Fruit fly (Drosophila melanogaster) whole organism, embryonic: ENCODE data around the gene CG32647.

Source experiments
- Asciz ChIP-seq: fragments of 200-800 bp; sonication (Bioruptor generic); optimal IDR thresholded peaks from 2 replicates; lab custom pipeline; 2017; ENCODE audit warnings: missing biosample characterization, mild to moderate bottlenecking, missing genetic modification characterization, missing genetic modification reagents
- BtbVII ChIP-seq: fragments of 200-800 bp; sonication (Bioruptor generic); optimal IDR thresholded peaks from 3 replicates; lab custom pipeline; 2017; ENCODE audit warnings: missing biosample characterization, mild to moderate bottlenecking, missing genetic modification characterization
- Bteb2 ChIP-seq: fragments of 200-800 bp; sonication (Bioruptor generic); optimal IDR thresholded peaks from 2 replicates; lab custom pipeline; 2016; ENCODE audit warnings: missing biosample characterization, missing genetic modification characterization
- CG10267 ChIP-seq: fragments of 200-800 bp; sonication (Bioruptor generic); optimal IDR thresholded peaks from 2 replicates; lab custom pipeline; 2018; ENCODE audit warnings: missing biosample characterization, mild to moderate bottlenecking, missing genetic modification characterization, moderate library complexity
- CG10654 ChIP-seq: fragments of 200-800 bp; sonication (Bioruptor generic); optimal IDR thresholded peaks from 2 replicates; lab custom pipeline; 2016; ENCODE audit warnings: missing biosample characterization, missing genetic modification characterization
- CG12104 ChIP-seq: fragments of 200-800 bp; sonication (Bioruptor generic); optimal IDR thresholded peaks from 3 replicates; lab custom pipeline; 2016; ENCODE audit warnings: missing biosample characterization, missing genetic modification characterization
- CG12155 ChIP-seq: fragments of 200-800 bp; sonication (Bioruptor generic); optimal IDR thresholded peaks from 3 replicates; lab custom pipeline; 2016; ENCODE audit warnings: missing biosample characterization, missing genetic modification characterization
- CG12236 ChIP-seq: fragments of 200-800 bp; sonication (Bioruptor generic); optimal IDR thresholded peaks from 2 replicates; lab custom pipeline; 2016; ENCODE audit warnings: missing biosample characterization, missing genetic modification characterization
- CG14050 ChIP-seq: fragments of 200-800 bp; sonication (Bioruptor generic); IDR thresholded peaks from 3 replicates; pipeline ENCODE4 v1.3.6; 2022; ENCODE audit warnings: missing biosample characterization, missing genetic modification characterization
- CG14441 ChIP-seq: fragments of 200-800 bp; sonication (Bioruptor generic); IDR thresholded peaks from 2 replicates; pipeline ENCODE4 v1.3.6; 2022; ENCODE audit warnings: missing biosample characterization, missing genetic modification characterization
- CG17359 ChIP-seq: fragments of 200-800 bp; sonication (Bioruptor generic); optimal IDR thresholded peaks from 3 replicates; lab custom pipeline; 2018; ENCODE audit warnings: missing biosample characterization, mild to moderate bottlenecking, missing genetic modification characterization, moderate library complexity
- CG3847 ChIP-seq: fragments of 200-800 bp; sonication (Bioruptor generic); IDR thresholded peaks from 2 replicates; pipeline ENCODE4 v1.3.6; 2022; ENCODE audit warnings: missing biosample characterization, missing genetic modification characterization
- CG6654 ChIP-seq: fragments of 200-800 bp; sonication (Bioruptor generic); optimal IDR thresholded peaks from 2 replicates; lab custom pipeline; 2017; ENCODE audit warnings: missing biosample characterization, mild to moderate bottlenecking, missing genetic modification characterization
- CG7372 ChIP-seq: fragments of 200-800 bp; sonication (Bioruptor generic); IDR thresholded peaks from 2 replicates; pipeline ENCODE4 v1.3.6; 2022; ENCODE audit warnings: missing biosample characterization, missing genetic modification characterization
- CG8281 ChIP-seq: fragments of 200-800 bp; sonication (Bioruptor generic); optimal IDR thresholded peaks from 2 replicates; lab custom pipeline; 2018; ENCODE audit warnings: missing biosample characterization, mild to moderate bottlenecking, missing genetic modification characterization, moderate library complexity
- CG8388 ChIP-seq: fragments of 200-800 bp; sonication (Bioruptor generic); optimal IDR thresholded peaks from 2 replicates; lab custom pipeline; 2019; ENCODE audit warnings: missing biosample characterization, mild to moderate bottlenecking, missing genetic modification characterization, moderate library complexity
- CG8478 ChIP-seq: fragments of >200 bp; optimal IDR thresholded peaks from 2 replicates; lab custom pipeline; 2018
- CG9876 ChIP-seq: fragments of 200-800 bp; sonication (Bioruptor generic); optimal IDR thresholded peaks from 2 replicates; lab custom pipeline; 2016; ENCODE audit warnings: missing biosample characterization, missing genetic modification characterization
- H2.0 ChIP-seq: fragments of 200-800 bp; sonication (Bioruptor generic); IDR thresholded peaks from 2 replicates; pipeline ENCODE4 v1.3.6; 2022; ENCODE audit warnings: missing biosample characterization, missing genetic modification characterization
- Hmx ChIP-seq: fragments of 200-800 bp; sonication (Bioruptor generic); optimal IDR thresholded peaks from 2 replicates; lab custom pipeline; 2016; ENCODE audit warnings: missing biosample characterization, missing genetic modification characterization
- Hr39 ChIP-seq: fragments of >200 bp; optimal IDR thresholded peaks from 2 replicates; lab custom pipeline; 2017
- Meics ChIP-seq: fragments of 200-800 bp; sonication (Bioruptor generic); optimal IDR thresholded peaks from 2 replicates; lab custom pipeline; 2017; ENCODE audit warnings: missing biosample characterization, mild to moderate bottlenecking, missing genetic modification characterization
- Pdp1 ChIP-seq, 2 experiments: fragments of 200-800 bp; sonication (Bioruptor generic); optimal IDR thresholded peaks; 3 replicates each; lab custom pipeline; 2016; ENCODE audit warnings: missing biosample characterization in 2 of 2, missing genetic modification characterization in 2 of 2, mild to moderate bottlenecking in 1 of 2, moderate library complexity in 1 of 2
- Xrp1 ChIP-seq: fragments of 200-800 bp; sonication (Bioruptor generic); IDR thresholded peaks from 2 replicates; pipeline ENCODE4 v1.3.6; 2022; ENCODE audit warnings: missing biosample characterization, missing genetic modification characterization
- aop ChIP-seq: fragments of 200-800 bp; sonication (Bioruptor generic); IDR thresholded peaks from 2 replicates; pipeline ENCODE4 v1.3.6; 2022; ENCODE audit warnings: missing biosample characterization, missing genetic modification characterization
- ase ChIP-seq: fragments of 200-800 bp; sonication (Bioruptor generic); IDR thresholded peaks from 3 replicates; pipeline ENCODE4 v1.3.6; 2022; ENCODE audit warnings: missing biosample characterization, missing genetic modification characterization
- bab2 ChIP-seq: fragments of 200-800 bp; sonication (Bioruptor generic); optimal IDR thresholded peaks from 2 replicates; lab custom pipeline; 2016; ENCODE audit warnings: missing biosample characterization, missing genetic modification characterization
- bigmax ChIP-seq: fragments of 200-800 bp; sonication (Bioruptor generic); optimal IDR thresholded peaks from 2 replicates; lab custom pipeline; 2018; ENCODE audit warnings: missing biosample characterization, mild to moderate bottlenecking, missing genetic modification characterization
- ci ChIP-seq: fragments of 200-800 bp; sonication (Bioruptor generic); IDR thresholded peaks from 3 replicates; pipeline ENCODE4 v1.3.6; 2022; ENCODE audit warnings: missing biosample characterization, missing genetic modification characterization
- da ChIP-seq: fragments of 200-800 bp; sonication (Bioruptor generic); optimal IDR thresholded peaks from 2 replicates; lab custom pipeline; 2016; ENCODE audit warnings: missing biosample characterization, missing genetic modification characterization
- dm ChIP-seq: fragments of 200-800 bp; sonication (Bioruptor generic); optimal IDR thresholded peaks from 3 replicates; lab custom pipeline; 2016; ENCODE audit warnings: missing biosample characterization, missing genetic modification characterization
- dmrt11E ChIP-seq: fragments of 200-800 bp; sonication (Bioruptor generic); optimal IDR thresholded peaks from 3 replicates; lab custom pipeline; 2018; ENCODE audit warnings: missing biosample characterization, mild to moderate bottlenecking, missing genetic modification characterization, moderate library complexity
- ewg ChIP-seq: fragments of 200-800 bp; sonication (Bioruptor generic); optimal IDR thresholded peaks from 3 replicates; lab custom pipeline; 2017; ENCODE audit warnings: mild to moderate bottlenecking, missing biosample characterization, missing genetic modification reagents, missing genetic modification characterization
- fd102C ChIP-seq: fragments of 200-800 bp; sonication (Bioruptor generic); optimal IDR thresholded peaks from 2 replicates; lab custom pipeline; 2018; ENCODE audit warnings: missing biosample characterization, mild to moderate bottlenecking, missing genetic modification characterization, moderate library complexity
- fd96Cb ChIP-seq: fragments of 200-800 bp; sonication (Bioruptor generic); optimal IDR thresholded peaks from 2 replicates; lab custom pipeline; 2018; ENCODE audit warnings: missing biosample characterization, mild to moderate bottlenecking, missing genetic modification characterization, moderate library complexity
- gt ChIP-seq: fragments of 200-800 bp; sonication (Bioruptor generic); IDR thresholded peaks from 2 replicates; pipeline ENCODE4 v1.3.6; 2022; ENCODE audit warnings: missing biosample characterization, missing genetic modification characterization
- h ChIP-seq: fragments of >200 bp; optimal IDR thresholded peaks from 2 replicates; lab custom pipeline; 2017
- ham ChIP-seq: fragments of 200-800 bp; sonication (Bioruptor generic); IDR thresholded peaks from 2 replicates; pipeline ENCODE4 v1.3.6; 2022; ENCODE audit warnings: missing biosample characterization, missing genetic modification characterization
- hb ChIP-seq: fragments of 200-800 bp; sonication (Bioruptor generic); IDR thresholded peaks from 3 replicates; pipeline ENCODE4 v1.3.6; 2022; ENCODE audit warnings: missing biosample characterization, missing genetic modification characterization; ENCODE audit not compliant: partially characterized antibody
- ind ChIP-seq: fragments of 200-800 bp; sonication (Bioruptor generic); optimal IDR thresholded peaks from 3 replicates; lab custom pipeline; 2016; ENCODE audit warnings: missing biosample characterization, missing genetic modification characterization
- inv ChIP-seq: fragments of 200-800 bp; sonication (Bioruptor generic); IDR thresholded peaks from 2 replicates; pipeline ENCODE4 v1.3.6; 2022; ENCODE audit warnings: missing biosample characterization, missing genetic modification characterization; ENCODE audit not compliant: partially characterized antibody
- jumu ChIP-seq: fragments of 200-800 bp; sonication (Bioruptor generic); optimal IDR thresholded peaks from 3 replicates; lab custom pipeline; 2016; ENCODE audit warnings: missing biosample characterization, missing genetic modification characterization
- kni ChIP-seq: fragments of 200-800 bp; sonication (Bioruptor generic); optimal IDR thresholded peaks from 3 replicates; lab custom pipeline; 2017; ENCODE audit warnings: mild to moderate bottlenecking, missing biosample characterization, missing genetic modification reagents, missing genetic modification characterization
- maf-S ChIP-seq: fragments of 200-800 bp; sonication (Bioruptor generic); optimal IDR thresholded peaks from 2 replicates; lab custom pipeline; 2016; ENCODE audit warnings: missing biosample characterization, missing genetic modification characterization
- pho ChIP-seq: fragments of 200-800 bp; sonication (Bioruptor generic); optimal IDR thresholded peaks from 2 replicates; lab custom pipeline; 2016; ENCODE audit warnings: missing biosample characterization, missing genetic modification characterization
- pita ChIP-seq: fragments of 200-800 bp; sonication (Bioruptor generic); optimal IDR thresholded peaks from 2 replicates; lab custom pipeline; 2017; ENCODE audit warnings: missing biosample characterization, mild to moderate bottlenecking, missing genetic modification characterization
- prd ChIP-seq, 3 experiments: fragments of >200 bp in 2 of 3; fragments of 200-800 bp in 1 of 3; sonication (Bioruptor generic) in 1 of 3; optimal IDR thresholded peaks in 2 of 3; IDR thresholded peaks in 1 of 3; 2 replicates in 2 of 3; 3 replicates in 1 of 3; pipeline versions ENCODE4 v1.3.6 to Lab custom; 2017 to 2022; ENCODE audit warnings: missing biosample characterization in 1 of 3, missing genetic modification characterization in 1 of 3
- slbo ChIP-seq: fragments of 200-800 bp; sonication (Bioruptor generic); IDR thresholded peaks from 2 replicates; pipeline ENCODE4 v1.3.6; 2022; ENCODE audit warnings: missing biosample characterization, missing genetic modification characterization
- sob ChIP-seq: fragments of 200-800 bp; sonication (Bioruptor generic); IDR thresholded peaks from 2 replicates; pipeline ENCODE4 v1.3.6; 2022; ENCODE audit warnings: missing biosample characterization, missing genetic modification characterization
- yki ChIP-seq: fragments of >200 bp; optimal IDR thresholded peaks from 3 replicates; lab custom pipeline; 2018

CG32647 gene

dm6 chrX:12734710-12735462 is 49.9 kb downstream of the CG32647 start (continued):
- TF ChIP-seq CG10267 (peak; percentile 84), gt (GFP tag; lab: Robert Waterston, UW) (peak; percentile 65; the same call in 1 of the 2 replicates), CG12155 (peak; percentile 74), CG7372 (peak; percentile 84), prd (optimal IDR thresholded peaks at IDR 0.05; lab: Kevin White, UChicago) (no peak), prd (GFP tag; IDR thresholded peaks at IDR 0.05; lab: Robert Waterston, UW) (peak; percentile 92), Hmx (peak; percentile 1), da (no peak), slbo (GFP tag; lab: Robert Waterston, UW) (peak; percentile 93), Bteb2 (GFP tag; lab: Kevin White, UChicago) (no peak), CG12236 (no peak), CG9876 (GFP tag; lab: Kevin White, UChicago) (no peak), dm (GFP tag; lab: Kevin White, UChicago) (no peak), aop (GFP tag; lab: Robert Waterston, UW) (peak; percentile 46; the same call in 1 of the 2 replicates), sob (peak; percentile 82), kni (no peak), Hr39 (no peak), CG6654 (GFP tag; lab: Kevin White, UChicago) (peak; percentile 55), ewg (GFP tag; lab: Kevin White, UChicago) (peak; percentile 17), CG14441 (peak; percentile 82), Xrp1 (GFP tag; lab: Robert Waterston, UW) (peak; percentile 89), Meics (GFP tag; lab: Kevin White, UChicago) (peak; percentile 92), bab2 (GFP tag; lab: Kevin White, UChicago) (no peak), CG10654 (GFP tag; lab: Kevin White, UChicago) (peak; percentile 76), bigmax (GFP tag; lab: Kevin White, UChicago) (no peak), ci (GFP tag; lab: Robert Waterston, UW) (peak; percentile 78; the same call in 2 of the 3 replicates), H2.0 (GFP tag; lab: Robert Waterston, UW) (peak; percentile 75; the same call in 1 of the 2 replicates), h (lab: Kevin White, UChicago) (no peak), fd96Cb (peak; percentile 85), ham (GFP tag; lab: Robert Waterston, UW) (peak; percentile 67; the same call in 1 of the 2 replicates), CG8281 (tag; lab: Kevin White, UChicago) (peak; percentile 78), CG8388 (GFP tag; lab: Kevin White, UChicago) (peak; percentile 87), CG8478 (lab: Kevin White, UChicago) (peak; percentile 89), inv (no peak; the same call in 1 of the 2 replicates), pita (no peak), CG14050 (GFP tag; lab: Robert Waterston, UW) (peak; percentile 81), hb (GFP tag; lab: Robert Waterston, UW) (no peak), Pdp1 (GFP tag; optimal IDR thresholded peaks at IDR 0.05; lab: Kevin White, UChicago) (peak in 1 of 2 experiments; percentile 3), BtbVII (GFP tag; lab: Kevin White, UChicago) (peak; percentile 86), ase (peak; percentile 80), CG17359 (tag; lab: Kevin White, UChicago) (peak; percentile 92), Asciz (peak; percentile 82), CG12104 (peak; percentile 60), pho (GFP tag; lab: Kevin White, UChicago) (no peak), CG3847 (GFP tag; lab: Robert Waterston, UW) (peak; percentile 89), fd102C (GFP tag; lab: Kevin White, UChicago) (no peak), yki (lab: Kevin White, UChicago) (no peak), ind (GFP tag; lab: Kevin White, UChicago) (peak; percentile 89), maf-S (GFP tag; lab: Kevin White, UChicago) (no peak), dmrt11E (tag; lab: Kevin White, UChicago) (peak; percentile 82), jumu (GFP tag; lab: Kevin White, UChicago) (no peak)
